Worm (Caenorhabditis elegans): Measurements from ENCODE around the gene epc-1.

Gene epc-1

ce11 chrIII:12583466-12583865 is 24.9 kb downstream of the epc-1 start (continued):
- TF ChIP-seq mdl-1 (tag; optimal IDR thresholded peaks at IDR 0.05) (peak; percentile 99 to 100), tag-97 (GFP tag; IDR thresholded peaks at IDR 0.05) (no peak), F37D6.2 (tag; optimal IDR thresholded peaks at IDR 0.05) (peak; percentile 63), nhr-28 (tag; optimal IDR thresholded peaks at IDR 0.05) (peak; percentile 91)

ce11 chrIII:12575350-12576292 is 32.8 kb downstream of the epc-1 start, which contains the start of gene aakg-1:
Gene aakg-1, minus strand, starts transcription at chrIII:12575401.
- TF ChIP-seq aly-2 (tag; optimal IDR thresholded peaks at IDR 0.05) (no peak), aha-1 (tag) (peak; percentile 92), nhr-77 (tag; optimal IDR thresholded peaks at IDR 0.05) (no peak), duxl-1 (tag; optimal IDR thresholded peaks at IDR 0.05; ENCODE audit: poor library complexity) (no peak), unc-39 (tag; optimal IDR thresholded peaks at IDR 0.05) (no peak), spr-3 (GFP tag; optimal IDR thresholded peaks at IDR 0.05) (no peak), nhr-25 (tag; optimal IDR thresholded peaks at IDR 0.05; ENCODE audit: borderline replicate concordance, insufficient read depth) (peak; percentile 23), Y75B8A.6 (GFP tag; IDR thresholded peaks at IDR 0.05) (no peak), hlh-11 (tag; optimal IDR thresholded peaks at IDR 0.05) (no peak), nhr-10 (tag; optimal IDR thresholded peaks at IDR 0.05) (no peak), cey-2 (tag; optimal IDR thresholded peaks at IDR 0.05; ENCODE audit: borderline replicate concordance, insufficient read depth) (no peak), snpc-1.2 (GFP tag; IDR thresholded peaks at IDR 0.05) (0 out of 2 replicates have a peak, but pooled peaks have one; percentile 41), zfp-2 (tag; optimal IDR thresholded peaks at IDR 0.05) (no peak), R02D3.7 (tag; optimal IDR thresholded peaks at IDR 0.05) (no peak), fkh-10 (GFP tag; optimal IDR thresholded peaks at IDR 0.05) (no peak), snpc-4 (tag; optimal IDR thresholded peaks at IDR 0.05) (no peak), gei-8 (GFP tag; optimal IDR thresholded peaks at IDR 0.05) (no peak), ztf-7 (tag; optimal IDR thresholded peaks at IDR 0.05) (no peak), ceh-44 (GFP tag; IDR thresholded peaks at IDR 0.05) (no peak), daf-16 (GFP tag; optimal IDR thresholded peaks at IDR 0.05) (no peak), daf-16 (tag; optimal IDR thresholded peaks at IDR 0.05) (no peak), mes-2 (tag; optimal IDR thresholded peaks at IDR 0.05; ENCODE audit: poor library complexity, severe bottlenecking) (peak; percentile 13), zip-2 (tag; optimal IDR thresholded peaks at IDR 0.05) (no peak), lin-39 (tag; optimal IDR thresholded peaks at IDR 0.05) (no peak), egl-43 (GFP tag; IDR thresholded peaks at IDR 0.05) (no peak), F49E8.2 (tag; optimal IDR thresholded peaks at IDR 0.05; ENCODE audit: borderline replicate concordance) (peak; percentile 35), nhr-48 (tag; optimal IDR thresholded peaks at IDR 0.05) (no peak), lim-7 (GFP tag; IDR thresholded peaks at IDR 0.05) (no peak), dpl-1 (GFP tag; optimal IDR thresholded peaks at IDR 0.05) (no peak), egl-27 (tag; optimal IDR thresholded peaks at IDR 0.05) (no peak), nhr-42 (GFP tag; IDR thresholded peaks at IDR 0.05) (no peak), pha-4 (GFP tag; IDR thresholded peaks at IDR 0.05) (no peak), pha-4 (tag; optimal IDR thresholded peaks at IDR 0.05) (no peak), daf-12 (tag; optimal IDR thresholded peaks at IDR 0.05) (no peak), unc-130 (GFP tag; optimal IDR thresholded peaks at IDR 0.05) (peak; percentile 28), dmd-8 (GFP tag; IDR thresholded peaks at IDR 0.05) (no peak), zip-11 (GFP tag; IDR thresholded peaks at IDR 0.05) (no peak), arid-1 (GFP tag; conservative IDR thresholded peaks at IDR 0.05) (no peak), fos-1 (tag; optimal IDR thresholded peaks at IDR 0.05) (no peak)

Measured in whole organism, L4 larva.